Worm (Caenorhabditis elegans): Measurements from ENCODE around the gene F35C11.2.

- no peak for TF ChIP-seq ama-1 (optimal IDR thresholded peaks at IDR 0.05)
- no peak for TF ChIP-seq F13H6.1 (tag; optimal IDR thresholded peaks at IDR 0.05)
- TF ChIP-seq aly-2 (tag; optimal IDR thresholded peaks at IDR 0.05): no peak
- TF ChIP-seq ztf-11 (tag; optimal IDR thresholded peaks at IDR 0.05): no peak
- no peak for TF ChIP-seq alr-1 (tag; optimal IDR thresholded peaks at IDR 0.05)
- no peak for TF ChIP-seq unc-39 (tag; optimal IDR thresholded peaks at IDR 0.05)
- TF ChIP-seq fos-1 (tag; optimal IDR thresholded peaks at IDR 0.05): no peak
- TF ChIP-seq unc-55 (GFP tag; optimal IDR thresholded peaks at IDR 0.05): no peak
- no peak for TF ChIP-seq nhr-21 (tag; optimal IDR thresholded peaks at IDR 0.05)
- TF ChIP-seq ZK546.5 (tag; optimal IDR thresholded peaks at IDR 0.05): no peak
Observed at ce11 chrII:8214367-8214766, 34.3 kb downstream of the F35C11.2 start, which contains the start of gene M110.10.
